Fruit fly (Drosophila melanogaster): ENCODE measurements around the gene eIF4A.

DNA sequence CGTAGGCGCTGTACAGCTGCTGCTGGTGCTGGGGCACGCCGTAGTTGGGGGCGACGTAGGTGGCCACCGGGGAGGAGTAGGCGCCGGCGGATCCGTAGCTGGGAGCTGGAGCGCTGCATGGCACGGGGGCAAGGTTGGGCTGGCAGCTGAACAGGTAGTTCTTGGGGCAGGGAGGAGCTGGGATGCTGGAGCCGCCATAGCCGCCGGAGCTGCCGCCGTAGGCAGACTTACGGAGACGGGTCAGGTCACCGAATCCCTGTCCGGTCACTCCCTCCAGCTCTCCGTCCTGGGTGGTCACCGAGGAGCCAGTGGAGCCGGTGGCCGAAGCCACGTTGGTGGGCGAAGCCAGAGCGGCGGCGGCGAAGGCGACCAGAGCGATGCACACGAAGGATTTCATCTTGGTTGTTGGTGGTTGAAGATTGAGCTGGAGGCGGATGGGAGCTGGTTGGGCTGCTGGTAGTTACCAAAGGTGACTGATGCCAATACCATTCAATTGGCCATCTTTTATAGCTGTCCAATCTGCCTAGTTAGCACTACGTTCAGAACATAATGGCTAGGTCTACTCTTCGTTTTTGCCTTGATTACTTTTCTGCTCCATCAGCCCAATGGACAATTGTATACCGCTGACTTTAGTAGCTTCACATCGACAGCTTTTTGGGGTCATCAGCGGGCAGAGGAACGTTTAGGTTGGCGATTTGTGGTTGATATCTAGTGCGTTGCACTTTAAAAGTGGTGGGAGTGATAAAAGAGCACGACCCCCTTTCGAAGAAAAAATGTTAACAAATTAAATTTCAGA, 21.5 kb upstream of the eIF4A start, which contains the start of gene Vm26Aa:
- no peak for TF ChIP-seq EcR (GFP tag; optimal IDR thresholded peaks at IDR 0.05)
- TF ChIP-seq psq (optimal IDR thresholded peaks at IDR 0.05): no peak
